Worm (Caenorhabditis elegans) whole organism, midembryonic: Measurements from ENCODE around the gene K07E3.2.

Source experiments
- T22C8.4 ChIP-seq: fragments of 200-800 bp; sonication (Bioruptor generic); IDR thresholded peaks from 2 replicates; pipeline ENCODE4 v1.3.6; 2022; ENCODE audit warnings: missing genetic modification characterization, missing compliant biosample characterization
- cog-1 ChIP-seq: sonication (generic microtip); optimal IDR thresholded peaks from 2 replicates; lab custom pipeline; 2016; ENCODE audit warnings: missing genetic modification characterization, missing compliant biosample characterization
- flt-1 ChIP-seq: fragments of 200-800 bp; sonication (Bioruptor generic); IDR thresholded peaks from 2 replicates; pipeline ENCODE4 v1.3.6; 2022; ENCODE audit warnings: missing genetic modification characterization, missing compliant biosample characterization
- klf-2 ChIP-seq: fragments of 200-800 bp; sonication (Bioruptor generic); conservative IDR thresholded peaks from 2 replicates; pipeline ENCODE4 v1.3.6; 2022; ENCODE audit warnings: missing genetic modification reagents, missing genetic modification characterization, missing compliant biosample characterization
- med-1 ChIP-seq: sonication (generic microtip); optimal IDR thresholded peaks from 2 replicates; lab custom pipeline; 2017; ENCODE audit warnings: missing genetic modification characterization, mild to moderate bottlenecking, missing compliant biosample characterization, antibody characterized with exemption, missing genetic modification reagents; ENCODE audit not compliant: insufficient read depth
- ref-1 ChIP-seq: fragments of 200-800 bp; sonication (Bioruptor generic); conservative IDR thresholded peaks from 2 replicates; pipeline ENCODE4 v1.3.6; 2022; ENCODE audit warnings: missing genetic modification reagents, missing genetic modification characterization, missing compliant biosample characterization
- tab-1 ChIP-seq: fragments of 200-800 bp; sonication (Bioruptor generic); IDR thresholded peaks from 2 replicates; pipeline ENCODE4 v1.3.6; 2022; ENCODE audit warnings: missing genetic modification characterization, missing compliant biosample characterization
- ztf-23 ChIP-seq: fragments of 200-800 bp; sonication (Bioruptor generic); IDR thresholded peaks from 2 replicates; pipeline ENCODE4 v1.3.6; 2022; ENCODE audit warnings: missing genetic modification reagents, missing genetic modification characterization, missing compliant biosample characterization
- ztf-29 ChIP-seq: fragments of 200-800 bp; sonication (Bioruptor generic); IDR thresholded peaks from 2 replicates; pipeline ENCODE4 v1.3.6; 2022; ENCODE audit warnings: missing genetic modification reagents, missing genetic modification characterization, missing compliant biosample characterization

Gene K07E3.2

DNA sequence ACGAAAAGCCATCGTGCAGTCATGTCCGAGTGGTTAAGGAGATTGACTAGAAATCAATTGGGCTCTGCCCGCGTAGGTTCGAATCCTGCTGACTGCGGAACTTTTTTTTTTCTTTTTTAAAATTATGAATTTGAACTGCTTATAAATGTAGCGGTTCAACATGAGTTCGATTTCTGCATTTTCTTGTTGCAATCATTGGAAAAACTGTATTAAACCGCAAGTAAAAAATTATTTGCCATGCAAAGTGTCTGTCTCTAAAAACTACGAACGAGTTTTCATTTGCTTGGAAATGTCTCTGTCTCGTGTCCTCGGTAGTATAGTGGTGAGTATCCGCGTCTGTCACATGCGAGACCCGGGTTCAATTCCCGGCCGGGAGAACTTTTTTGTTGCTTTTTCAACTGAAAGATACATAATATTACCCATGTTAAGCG, 51.4 kb downstream of the K07E3.2 start:
- TF ChIP-seq T22C8.4 (peak; percentile 72), klf-2 (peak; percentile 63; the same call in 1 of the 2 replicates), ref-1 (GFP tag; lab: Robert Waterston, UW) (peak; percentile 53), flt-1 (GFP tag; lab: Robert Waterston, UW) (peak; percentile 86), ztf-29 (GFP tag; lab: Robert Waterston, UW) (peak; percentile 55; the same call in 1 of the 2 replicates), ztf-23 (peak; percentile 77), tab-1 (GFP tag; lab: Robert Waterston, UW) (peak; percentile 79)

DNA sequence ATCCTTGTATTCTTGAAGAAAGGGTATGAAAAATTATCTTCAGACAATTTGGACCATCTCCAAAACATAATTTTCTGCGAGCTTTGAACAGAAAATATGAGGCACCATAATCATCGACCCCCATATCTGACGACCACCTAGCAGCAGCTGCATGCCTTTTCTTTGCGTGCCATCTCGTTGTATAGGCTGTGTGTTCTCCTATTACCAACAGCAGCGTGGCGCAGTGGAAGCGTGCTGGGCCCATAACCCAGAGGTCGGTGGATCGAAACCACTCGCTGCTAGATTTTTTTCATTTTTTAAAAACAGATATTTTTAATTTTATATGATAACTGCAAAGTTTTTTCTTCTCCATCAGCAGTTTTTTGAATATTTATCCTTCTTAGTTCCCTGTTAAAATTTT, 51.9 kb downstream of the K07E3.2 start:
- TF ChIP-seq cog-1 (tag; lab: Kevin White, UChicago) (no peak), klf-2 (peak; percentile 96), ztf-23 (peak; percentile 97), ref-1 (GFP tag; lab: Robert Waterston, UW) (peak; percentile 95), flt-1 (GFP tag; lab: Robert Waterston, UW) (peak; percentile 98), tab-1 (GFP tag; lab: Robert Waterston, UW) (peak; percentile 97), med-1 (peak; percentile 63), T22C8.4 (peak; percentile 97), ztf-29 (GFP tag; lab: Robert Waterston, UW) (peak; percentile 98)

ce11 chrX:8156502-8156901, 52.4 kb downstream of the K07E3.2 start:
- TF ChIP-seq ztf-23 = no peak
- 0 out of 2 replicates have a peak, but pooled peaks have one; percentile 40 for TF ChIP-seq ref-1 (GFP tag; lab: Robert Waterston, UW)
- 0 out of 2 replicates have a peak, but pooled peaks have one; percentile 13 for TF ChIP-seq klf-2
- peak; percentile 33; the same call in 1 of the 2 replicates for TF ChIP-seq flt-1 (GFP tag; lab: Robert Waterston, UW)
- TF ChIP-seq med-1 = no peak
- TF ChIP-seq tab-1 (GFP tag; lab: Robert Waterston, UW) = peak; percentile 12; the same call in 1 of the 2 replicates
- peak; percentile 71; the same call in 1 of the 2 replicates for TF ChIP-seq ztf-29 (GFP tag; lab: Robert Waterston, UW)
- no peak for TF ChIP-seq cog-1 (tag; lab: Kevin White, UChicago)
- TF ChIP-seq T22C8.4 = no peak

ce11 chrX:8157132-8157531, 53.0 kb downstream of the K07E3.2 start:
- TF ChIP-seq T22C8.4 = no peak
- peak; percentile 85 for TF ChIP-seq flt-1 (GFP tag; lab: Robert Waterston, UW)
- peak; percentile 93 for TF ChIP-seq ztf-29 (GFP tag; lab: Robert Waterston, UW)
